Worm (Caenorhabditis elegans): ENCODE results near the gene T27E7.4.

T27E7.4 gene

ce11 chrIV:14496494-14496893, 38.4 kb downstream of the T27E7.4 start:
- TF ChIP-seq scrt-1 (GFP tag; IDR thresholded peaks at IDR 0.05) (0 out of 2 replicates have a peak, but pooled peaks have one; percentile 13), hmbx-1 (tag; optimal IDR thresholded peaks at IDR 0.05) (no peak)

- TF ChIP-seq pes-1 (GFP tag; IDR thresholded peaks at IDR 0.05) (no peak), hnd-1 (tag; optimal IDR thresholded peaks at IDR 0.05) (no peak)
Measured at ce11 chrIV:14495474-14495873, 39.4 kb downstream of the T27E7.4 start.

- TF ChIP-seq hnd-1 (tag; optimal IDR thresholded peaks at IDR 0.05) (no peak), tbx-11 (GFP tag; IDR thresholded peaks at IDR 0.05) (no peak), F13C5.2 (tag; optimal IDR thresholded peaks at IDR 0.05) (no peak), sea-1 (GFP tag; conservative IDR thresholded peaks at IDR 0.05) (no peak), ets-7 (tag; optimal IDR thresholded peaks at IDR 0.05) (no peak), flt-1 (GFP tag; IDR thresholded peaks at IDR 0.05) (no peak), ceh-13 (GFP tag; optimal IDR thresholded peaks at IDR 0.05) (no peak)
Measured at ce11 chrIV:14491135-14491534, 43.7 kb downstream of the T27E7.4 start.

Data from whole organism, early embryonic.